Worm (Caenorhabditis elegans): Measurements from ENCODE around the gene ins-16.

- TF ChIP-seq lsy-2 (tag; optimal IDR thresholded peaks at IDR 0.05) (no peak), elt-1 (tag; optimal IDR thresholded peaks at IDR 0.05; ENCODE audit: borderline replicate concordance, insufficient read depth) (no peak), nhr-76 (tag; optimal IDR thresholded peaks at IDR 0.05) (no peak), snpc-4 (tag; optimal IDR thresholded peaks at IDR 0.05) (no peak), mep-1 (tag; optimal IDR thresholded peaks at IDR 0.05) (no peak), pha-4 (tag; optimal IDR thresholded peaks at IDR 0.05) (no peak), ces-1 (GFP tag; optimal IDR thresholded peaks at IDR 0.05) (no peak)
Observed at ce11 chrIII:2054084-2054483, 6.7 kb downstream of the ins-16 start, which contains the start of gene M01E10.3.

Data from whole organism, mixed stage, embryonic.